Worm (Caenorhabditis elegans) whole organism, mixed stage, embryonic: Measurements from ENCODE around the gene rpl-36.

Experiments used
- lin-13 ChIP-seq: fragments of 150-350 bp; optimal IDR thresholded peaks from 2 replicates; lab custom pipeline; 2014; ENCODE audit warnings: missing biosample characterization, missing genetic modification characterization
- unc-39 ChIP-seq: fragments of 150-350 bp; optimal IDR thresholded peaks from 2 replicates; lab custom pipeline; 2014; ENCODE audit warnings: missing biosample characterization, missing genetic modification characterization
- unc-62 ChIP-seq: fragments of 150-350 bp; optimal IDR thresholded peaks from 2 replicates; lab custom pipeline; 2014; ENCODE audit warnings: missing biosample characterization, missing genetic modification reagents, missing genetic modification characterization

DNA sequence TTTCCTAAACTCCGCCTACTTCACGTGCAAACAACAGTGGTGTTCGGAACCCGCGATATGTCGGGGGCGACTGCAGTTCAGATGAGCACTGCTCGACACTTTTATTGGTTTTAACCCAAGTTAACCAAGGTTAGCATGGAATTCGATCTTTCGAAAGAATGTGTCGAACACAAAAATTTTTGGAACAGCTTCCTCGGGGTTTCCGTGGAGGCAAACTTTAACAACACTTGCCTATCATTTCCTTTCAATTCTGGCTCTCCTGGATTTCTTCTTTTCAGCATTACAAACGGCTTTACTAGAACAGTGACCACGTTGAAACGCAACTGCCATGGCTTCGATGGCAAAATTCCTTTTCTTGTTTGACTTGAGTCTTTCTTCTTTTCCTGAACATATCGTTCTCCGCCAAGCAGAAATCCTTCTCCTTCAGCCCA is 38.8 kb upstream of the rpl-36 start:
- no peak for TF ChIP-seq unc-62
- TF ChIP-seq lin-13: no peak
- no peak for TF ChIP-seq unc-39
